Worm (Caenorhabditis elegans) whole organism, early embryonic: ENCODE results near the gene R07E5.4.

Experiments used
- B0310.2 ChIP-seq: sonication (generic microtip); optimal IDR thresholded peaks from 2 replicates; lab custom pipeline; 2016; ENCODE audit warnings: mild to moderate bottlenecking, missing genetic modification characterization, missing compliant biosample characterization
- ama-1 ChIP-seq: fragments of 150-350 bp; optimal IDR thresholded peaks from 2 replicates; lab custom pipeline; 2014
- scrt-1 ChIP-seq: fragments of 200-800 bp; sonication (Bioruptor generic); IDR thresholded peaks from 2 replicates; pipeline ENCODE4 v1.3.6; 2022; ENCODE audit warnings: missing genetic modification characterization, missing compliant biosample characterization
- tra-4 ChIP-seq: sonication (generic microtip); optimal IDR thresholded peaks from 2 replicates; lab custom pipeline; 2017; ENCODE audit warnings: missing genetic modification characterization, missing compliant biosample characterization

- no peak for TF ChIP-seq B0310.2
- TF ChIP-seq ama-1 (lab: Kevin White, UChicago): no peak
- TF ChIP-seq tra-4: no peak
- no peak for TF ChIP-seq scrt-1 (GFP tag; lab: Robert Waterston, UW)
Observed at ce11 chrIII:4391938-4392337, 2.7 kb upstream of the R07E5.4 start.
